Worm (Caenorhabditis elegans): ENCODE measurements around the gene best-14.

DNA sequence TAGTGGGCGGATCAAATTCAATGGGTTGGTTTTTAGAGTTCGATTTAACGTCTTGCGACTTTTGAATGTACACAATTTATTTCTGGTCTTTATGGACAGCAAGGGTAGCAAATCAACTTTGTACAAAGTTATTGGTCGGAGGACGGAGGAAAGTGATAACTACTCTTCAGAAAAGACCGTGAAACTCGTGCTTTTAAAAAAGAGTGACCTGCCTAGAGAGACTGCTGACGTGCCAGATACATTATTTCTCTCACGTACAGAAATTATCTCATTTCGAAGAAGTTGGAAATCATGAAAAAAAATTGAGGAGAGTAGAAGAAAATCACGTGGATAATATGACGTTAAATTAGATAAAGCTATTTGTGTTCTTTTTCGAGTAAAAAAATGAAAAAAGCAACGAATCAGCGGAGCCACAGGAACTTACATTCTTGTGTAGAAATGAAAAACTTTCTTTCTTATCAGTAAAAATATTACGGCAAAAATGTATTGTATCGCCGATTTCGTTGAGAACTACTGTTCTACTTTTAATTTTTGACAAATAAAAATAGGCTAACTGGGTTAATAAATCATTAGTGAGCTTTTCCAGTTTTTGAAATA, 21.6 kb upstream of the best-14 start, which contains the start of gene ppm-1.A:
- TF ChIP-seq ets-7 (tag; optimal IDR thresholded peaks at IDR 0.05), result no peak
- no peak for TF ChIP-seq F13C5.2 (tag; optimal IDR thresholded peaks at IDR 0.05)
- TF ChIP-seq pes-1 (GFP tag; IDR thresholded peaks at IDR 0.05), result no peak
- TF ChIP-seq ama-1 (optimal IDR thresholded peaks at IDR 0.05), result no peak
- TF ChIP-seq hnd-1 (tag; optimal IDR thresholded peaks at IDR 0.05), result no peak
- no peak for TF ChIP-seq hmbx-1 (tag; optimal IDR thresholded peaks at IDR 0.05)
- TF ChIP-seq tra-4 (tag; optimal IDR thresholded peaks at IDR 0.05), result no peak
- no peak for TF ChIP-seq flt-1 (GFP tag; IDR thresholded peaks at IDR 0.05)
- TF ChIP-seq hmg-4 (GFP tag; optimal IDR thresholded peaks at IDR 0.05), result no peak
- TF ChIP-seq scrt-1 (GFP tag; IDR thresholded peaks at IDR 0.05), result no peak
- no peak for TF ChIP-seq tbx-37 (GFP tag; conservative IDR thresholded peaks at IDR 0.05)
- no peak for TF ChIP-seq aly-1 (tag; optimal IDR thresholded peaks at IDR 0.05)
- TF ChIP-seq B0310.2 (tag; optimal IDR thresholded peaks at IDR 0.05), result no peak
- TF ChIP-seq ceh-13 (GFP tag; optimal IDR thresholded peaks at IDR 0.05), result no peak

Data from whole organism, early embryonic.